Worm (Caenorhabditis elegans) whole organism, young adult: ENCODE measurements around the gene clec-8.
"Not testable (repeated sequence)": the region's sequence is repeated elsewhere in the genome, so short reads cannot be mapped to it uniquely, and the experiment has no call there.

Experiments
- B0035.1 ChIP-seq: sonication (generic microtip); optimal IDR thresholded peaks from 2 replicates; lab custom pipeline; 2016; ENCODE audit warnings: missing genetic modification characterization, mild to moderate bottlenecking, missing compliant biosample characterization, missing genotype, missing genetic modification reagents
- B0261.1 ChIP-seq: sonication (generic microtip); optimal IDR thresholded peaks from 2 replicates; lab custom pipeline; 2016; ENCODE audit warnings: mild to moderate bottlenecking, missing genetic modification characterization, moderate library complexity, missing compliant biosample characterization
- C17E4.6 ChIP-seq: fragments of 200-800 bp; sonication (Bioruptor generic); IDR thresholded peaks from 2 replicates; pipeline ENCODE4 v1.3.6; 2022; ENCODE audit warnings: missing genetic modification reagents, missing genetic modification characterization, missing compliant biosample characterization
- F22D6.2 ChIP-seq: sonication (generic microtip); optimal IDR thresholded peaks from 2 replicates; lab custom pipeline; 2016; ENCODE audit warnings: mild to moderate bottlenecking, missing genetic modification characterization, missing compliant biosample characterization
- F37B4.10 ChIP-seq: fragments of 200-800 bp; sonication (Bioruptor generic); IDR thresholded peaks from 2 replicates; pipeline ENCODE4 v1.3.6; 2022; ENCODE audit warnings: missing genetic modification characterization, missing compliant biosample characterization
- F57C9.4 ChIP-seq: sonication (generic microtip); optimal IDR thresholded peaks from 2 replicates; lab custom pipeline; 2017; ENCODE audit warnings: mild to moderate bottlenecking, missing genetic modification characterization, missing compliant biosample characterization
- K11D2.4 ChIP-seq: fragments of 200-800 bp; sonication (Bioruptor generic); IDR thresholded peaks from 2 replicates; pipeline ENCODE4 v1.3.6; 2022; ENCODE audit warnings: missing genetic modification reagents, missing genetic modification characterization, missing compliant biosample characterization
- Y53F4B.3 ChIP-seq: fragments of 200-800 bp; sonication (Bioruptor generic); IDR thresholded peaks from 2 replicates; pipeline ENCODE4 v1.3.6; 2022; ENCODE audit warnings: missing genetic modification reagents, missing genetic modification characterization, missing compliant biosample characterization
- Y67H2A.10 ChIP-seq: fragments of 200-800 bp; sonication (Bioruptor generic); conservative IDR thresholded peaks from 2 replicates; pipeline ENCODE4 v1.3.6; 2022; ENCODE audit warnings: missing genetic modification reagents, missing genetic modification characterization, missing compliant biosample characterization
- akir-1 ChIP-seq: fragments of 200-800 bp; sonication (Bioruptor generic); optimal IDR thresholded peaks from 2 replicates; lab custom pipeline; 2018; ENCODE audit warnings: mild to moderate bottlenecking, missing genetic modification characterization, moderate library complexity, missing compliant biosample characterization
- aptf-2 ChIP-seq: fragments of 200-800 bp; sonication (Bioruptor generic); conservative IDR thresholded peaks from 2 replicates; pipeline ENCODE4 v1.3.6; 2022; ENCODE audit warnings: missing genetic modification reagents, missing genetic modification characterization, missing compliant biosample characterization
- aptf-3 ChIP-seq: fragments of 200-800 bp; sonication (Bioruptor generic); IDR thresholded peaks from 2 replicates; pipeline ENCODE4 v1.3.6; 2022; ENCODE audit warnings: missing genetic modification characterization, missing compliant biosample characterization
- athp-1 ChIP-seq: sonication (generic microtip); optimal IDR thresholded peaks from 2 replicates; lab custom pipeline; 2017; ENCODE audit warnings: mild to moderate bottlenecking, missing genetic modification characterization, missing compliant biosample characterization
- ccch-3 ChIP-seq: fragments of 200-800 bp; sonication (Bioruptor generic); optimal IDR thresholded peaks from 2 replicates; lab custom pipeline; 2018; ENCODE audit warnings: mild to moderate bottlenecking, missing genetic modification characterization, missing compliant biosample characterization
- ceh-27 ChIP-seq: fragments of 200-800 bp; sonication (Bioruptor generic); optimal IDR thresholded peaks from 2 replicates; lab custom pipeline; 2018; ENCODE audit warnings: mild to moderate bottlenecking, missing genetic modification characterization, moderate library complexity, missing compliant biosample characterization
- chd-7 ChIP-seq: sonication (generic microtip); optimal IDR thresholded peaks from 2 replicates; lab custom pipeline; 2016; ENCODE audit warnings: mild to moderate bottlenecking, missing genetic modification characterization, moderate library complexity, missing compliant biosample characterization
- dox-1 ChIP-seq: fragments of 200-800 bp; sonication (Bioruptor generic); IDR thresholded peaks from 2 replicates; pipeline ENCODE4 v1.3.6; 2022; ENCODE audit warnings: missing genetic modification reagents, missing genetic modification characterization, missing compliant biosample characterization
- efl-1 ChIP-seq: fragments of 150-350 bp; optimal IDR thresholded peaks from 2 replicates; lab custom pipeline; 2014; ENCODE audit warnings: missing biosample characterization, missing genetic modification reagents, missing genetic modification characterization
- egrh-3 ChIP-seq: fragments of 200-800 bp; sonication (Bioruptor generic); IDR thresholded peaks from 2 replicates; pipeline ENCODE4 v1.3.6; 2022; ENCODE audit warnings: missing genetic modification reagents, missing genetic modification characterization, missing compliant biosample characterization
- fkh-3 ChIP-seq: sonication (generic microtip); optimal IDR thresholded peaks from 2 replicates; lab custom pipeline; 2016; ENCODE audit warnings: mild to moderate bottlenecking, missing genetic modification characterization, missing compliant biosample characterization
- him-1 ChIP-seq: sonication (generic microtip); optimal IDR thresholded peaks from 2 replicates; lab custom pipeline; 2016; ENCODE audit warnings: missing genotype, missing genetic modification reagents, missing genetic modification characterization, missing compliant biosample characterization
- hrde-1 ChIP-seq: sonication (generic microtip); optimal IDR thresholded peaks from 2 replicates; lab custom pipeline; 2016; ENCODE audit warnings: missing genetic modification characterization, mild to moderate bottlenecking, missing compliant biosample characterization, moderate library complexity, missing genotype, missing genetic modification reagents, borderline replicate concordance
- lin-40 ChIP-seq: sonication (generic microtip); optimal IDR thresholded peaks from 2 replicates; lab custom pipeline; 2016; ENCODE audit warnings: missing genetic modification characterization, mild to moderate bottlenecking, missing compliant biosample characterization, missing genotype, missing genetic modification reagents
- madf-6 ChIP-seq: fragments of 200-800 bp; sonication (Bioruptor generic); IDR thresholded peaks from 2 replicates; pipeline ENCODE4 v1.3.6; 2022; ENCODE audit warnings: missing genetic modification reagents, missing genetic modification characterization, missing compliant biosample characterization
- mcd-1 ChIP-seq: fragments of 200-800 bp; sonication (Bioruptor generic); IDR thresholded peaks from 2 replicates; pipeline ENCODE4 v1.3.6; 2022; ENCODE audit warnings: missing genetic modification reagents, missing genetic modification characterization, missing compliant biosample characterization
- mes-4 ChIP-seq: sonication (generic microtip); optimal IDR thresholded peaks from 2 replicates; lab custom pipeline; 2016; ENCODE audit warnings: missing genotype, missing genetic modification characterization, missing compliant biosample characterization
- nfya-2 ChIP-seq: fragments of 200-800 bp; sonication (Bioruptor generic); IDR thresholded peaks from 2 replicates; pipeline ENCODE4 v1.3.6; 2022; ENCODE audit warnings: missing genetic modification reagents, missing genetic modification characterization, missing compliant biosample characterization
- pbrm-1 ChIP-seq: fragments of 200-800 bp; sonication (Bioruptor generic); IDR thresholded peaks from 2 replicates; pipeline ENCODE4 v1.3.6; 2022; ENCODE audit warnings: missing genetic modification reagents, missing genetic modification characterization, missing compliant biosample characterization
- pha-4 ChIP-seq: fragments of 150-350 bp; sonication (generic microtip); optimal IDR thresholded peaks from 2 replicates; lab custom pipeline; 2014; ENCODE audit warnings: missing biosample characterization, missing genetic modification reagents, missing genetic modification characterization
- repo-1 ChIP-seq: sonication (generic microtip); optimal IDR thresholded peaks from 2 replicates; lab custom pipeline; 2017; ENCODE audit warnings: mild to moderate bottlenecking, missing genetic modification characterization, missing compliant biosample characterization
- rpc-1 ChIP-seq, 2 experiments: fragments of 150-350 bp in 1 of 2; sonication (generic microtip) in 1 of 2; optimal IDR thresholded peaks; 2 replicates each; lab custom pipeline; 2014 to 2018; ENCODE audit warnings: missing biosample characterization in 1 of 2, missing genetic modification characterization in 1 of 2, missing genetic modification reagents in 1 of 2, missing genotype in 1 of 2
- sdz-38 ChIP-seq: sonication (generic microtip); optimal IDR thresholded peaks from 2 replicates; lab custom pipeline; 2016; ENCODE audit warnings: missing genotype, missing genetic modification characterization, missing compliant biosample characterization
- snpc-1.3 ChIP-seq: sonication (generic microtip); optimal IDR thresholded peaks from 2 replicates; lab custom pipeline; 2017; ENCODE audit warnings: missing genetic modification characterization, mild to moderate bottlenecking, missing compliant biosample characterization, antibody characterized with exemption, moderate library complexity, missing genotype, missing genetic modification reagents; ENCODE audit not compliant: insufficient read depth
- snpc-3.4 ChIP-seq: sonication (generic microtip); optimal IDR thresholded peaks from 2 replicates; lab custom pipeline; 2017; ENCODE audit warnings: missing genetic modification characterization, mild to moderate bottlenecking, missing compliant biosample characterization, antibody characterized with exemption, moderate library complexity, missing genotype, missing genetic modification reagents
- snpc-4 ChIP-seq, 5 experiments: fragments of 150-350 bp in 1 of 5; sonication (generic microtip) in 4 of 5; optimal IDR thresholded peaks; 2 replicates each; lab custom pipeline; 2014 to 2018; ENCODE audit warnings: missing genetic modification characterization in 5 of 5, missing biosample characterization in 3 of 5, antibody characterized with exemption in 2 of 5, mild to moderate bottlenecking in 2 of 5, missing compliant biosample characterization in 2 of 5, missing genotype in 2 of 5, moderate library complexity in 2 of 5, missing genetic modification reagents in 1 of 5
- unc-130 ChIP-seq: sonication (generic microtip); optimal IDR thresholded peaks from 2 replicates; lab custom pipeline; 2016; ENCODE audit warnings: missing genetic modification reagents, missing genetic modification characterization, missing compliant biosample characterization
- unc-62 ChIP-seq: fragments of 150-350 bp; optimal IDR thresholded peaks from 2 replicates; lab custom pipeline; 2014; ENCODE audit warnings: missing biosample characterization, missing genetic modification reagents, missing genetic modification characterization
- zfh-2 ChIP-seq: fragments of 200-800 bp; sonication (Bioruptor generic); conservative IDR thresholded peaks from 2 replicates; pipeline ENCODE4 v1.3.6; 2022; ENCODE audit warnings: missing genetic modification reagents, missing genetic modification characterization, missing compliant biosample characterization
- ztf-25 ChIP-seq: fragments of 200-800 bp; sonication (Bioruptor generic); IDR thresholded peaks from 2 replicates; pipeline ENCODE4 v1.3.6; 2022; ENCODE audit warnings: missing genetic modification reagents, missing genetic modification characterization, missing compliant biosample characterization
- ztf-3 ChIP-seq: fragments of 200-800 bp; sonication (Bioruptor generic); optimal IDR thresholded peaks from 2 replicates; lab custom pipeline; 2018; ENCODE audit warnings: mild to moderate bottlenecking, missing genetic modification characterization, missing compliant biosample characterization

The clec-8 gene

ce11 chrII:12624433-12624832 lies 46.6 kb upstream of the clec-8 start, which contains the start of gene Y38E10A.14:
TSS of gene Y38E10A.14 (minus strand) at chrII:12624533.
- TF ChIP-seq Y53F4B.3; dox-1 (GFP tag; lab: Robert Waterston, UW); akir-1 (GFP tag; lab: Kevin White, UChicago): not testable (repeated sequence)

DNA sequence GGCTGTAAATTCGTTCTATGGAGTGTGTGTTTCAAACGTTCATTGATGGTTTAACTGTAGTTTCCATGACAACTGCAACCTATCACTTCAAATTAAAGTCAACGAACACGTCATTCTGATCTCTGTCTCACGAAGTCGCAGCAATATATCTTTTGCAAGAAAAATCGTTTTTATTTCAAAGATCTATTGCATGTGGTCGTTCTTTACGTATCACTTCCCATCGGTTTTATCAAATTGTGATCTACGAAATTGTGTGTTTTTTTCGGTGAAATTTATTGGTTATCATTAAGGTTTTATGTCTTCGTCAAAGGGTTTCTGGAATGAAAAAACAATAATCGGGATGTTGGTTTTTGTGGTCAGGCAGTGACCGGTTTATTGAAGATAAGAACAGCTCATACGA lies 45.0 kb upstream of the clec-8 start:
- TF ChIP-seq athp-1 (tag; lab: Kevin White, UChicago) (no peak), C17E4.6 (GFP tag; lab: Robert Waterston, UW) (no peak), egrh-3 (no peak), snpc-4 (GFP tag; optimal IDR thresholded peaks at IDR 0.05; lab: Kevin White, UChicago) (no peak), snpc-4 (tag; optimal IDR thresholded peaks at IDR 0.05; lab: Kevin White, UChicago) (no peak), F22D6.2 (tag; lab: Kevin White, UChicago) (no peak), pbrm-1 (no peak), nfya-2 (GFP tag; lab: Robert Waterston, UW) (no peak), Y67H2A.10 (GFP tag; lab: Robert Waterston, UW) (no peak), ceh-27 (GFP tag; lab: Kevin White, UChicago) (no peak), rpc-1 (optimal IDR thresholded peaks at IDR 0.05; lab: Kevin White, UChicago) (no peak), rpc-1 (tag; optimal IDR thresholded peaks at IDR 0.05; lab: Kevin White, UChicago) (no peak), aptf-3 (GFP tag; lab: Robert Waterston, UW) (no peak), madf-6 (GFP tag; lab: Robert Waterston, UW) (no peak), mes-4 (no peak), aptf-2 (GFP tag; lab: Robert Waterston, UW) (no peak)

DNA sequence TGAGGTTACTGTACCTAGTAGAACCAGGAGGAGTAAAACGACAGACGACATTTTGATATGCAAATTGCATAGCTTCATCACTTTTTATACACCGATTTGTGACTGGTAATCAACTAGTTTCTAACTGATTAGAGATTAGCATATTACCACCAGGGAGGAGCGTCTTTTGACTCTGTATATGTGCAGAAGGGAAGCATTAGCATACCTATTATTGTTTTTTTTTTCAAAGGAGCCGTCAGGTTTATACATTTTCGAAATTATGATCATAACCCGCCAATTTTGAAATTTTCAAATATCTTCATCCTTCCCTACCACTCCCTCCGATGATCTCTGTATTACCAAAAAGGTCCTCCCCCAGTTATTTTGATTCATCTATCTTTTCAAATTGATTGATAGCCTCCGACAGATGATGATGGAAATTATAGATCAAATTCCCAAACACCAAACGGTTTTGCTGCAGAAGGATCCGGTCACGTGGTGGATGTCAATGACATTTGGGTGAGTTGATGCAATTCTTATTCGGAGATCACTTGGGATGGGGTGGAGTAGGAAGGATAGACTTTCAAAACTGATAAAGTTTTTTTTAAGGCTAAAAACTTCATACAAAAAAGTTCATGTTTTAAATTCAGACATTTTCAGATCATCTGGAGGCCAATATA lies 44.2 kb upstream of the clec-8 start, which contains the start of gene nspe-8:
TSS of gene nspe-8 (minus strand) at position 51 of the 659 bp plus-strand sequence.
- TF ChIP-seq zfh-2 (GFP tag; lab: Robert Waterston, UW): no peak
- TF ChIP-seq K11D2.4 (GFP tag; lab: Robert Waterston, UW): no peak
- no peak for TF ChIP-seq ztf-3 (GFP tag; lab: Kevin White, UChicago)
- no peak for TF ChIP-seq him-1
- TF ChIP-seq, all 124 proteins: peak for 0

ce11 chrII:12620764-12621163 lies 42.9 kb upstream of the clec-8 start, which contains the start of gene nspe-1:
TSS of gene nspe-1 (minus strand) at chrII:12620864.
- no peak for TF ChIP-seq F57C9.4 (tag; lab: Kevin White, UChicago)
- no peak for TF ChIP-seq mes-4
- no peak for TF ChIP-seq hrde-1 (tag; lab: Kevin White, UChicago)
- TF ChIP-seq sdz-38: no peak
- no peak for TF ChIP-seq snpc-3.4 (tag; lab: Kevin White, UChicago)
- TF ChIP-seq F37B4.10 (GFP tag; lab: Robert Waterston, UW): no peak
- no peak for TF ChIP-seq repo-1 (tag; lab: Kevin White, UChicago)
- TF ChIP-seq efl-1 (GFP tag; lab: Kevin White, UChicago): no peak

DNA sequence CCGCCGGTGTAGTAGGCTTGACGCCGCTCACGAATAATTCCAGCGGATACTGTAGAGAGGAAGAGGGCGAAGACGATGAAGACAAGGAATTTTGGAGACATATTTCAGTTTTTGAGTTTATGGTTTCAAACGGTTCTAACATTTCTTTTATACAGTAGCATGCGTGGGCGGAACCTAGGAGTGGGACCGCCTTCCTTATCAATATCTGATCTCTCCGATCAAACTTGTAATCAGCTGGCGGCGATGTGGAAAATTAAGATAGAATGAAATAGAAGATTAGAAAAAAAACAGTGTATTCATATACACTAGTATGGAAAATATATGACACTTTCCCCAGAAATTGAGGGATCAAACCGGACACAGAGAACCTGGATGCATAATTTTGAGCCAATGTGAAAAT lies 41.4 kb upstream of the clec-8 start, which contains the start of gene nspe-2:
TSS of gene nspe-2 (minus strand) at position 101 of the 400 bp plus-strand sequence.
- TF ChIP-seq snpc-4 (GFP tag; optimal IDR thresholded peaks at IDR 0.05; lab: Kevin White, UChicago): no peak
- no peak for TF ChIP-seq snpc-4 (tag; optimal IDR thresholded peaks at IDR 0.05; lab: Kevin White, UChicago)
- TF ChIP-seq B0035.1: no peak
- TF ChIP-seq B0261.1: no peak
- no peak for TF ChIP-seq mcd-1
- TF ChIP-seq ztf-3 (GFP tag; lab: Kevin White, UChicago): no peak
- no peak for TF ChIP-seq fkh-3 (tag; lab: Kevin White, UChicago)
- no peak for TF ChIP-seq chd-7 (tag; lab: Kevin White, UChicago)
- TF ChIP-seq ztf-25 (GFP tag; lab: Robert Waterston, UW): no peak
- no peak for TF ChIP-seq unc-130 (GFP tag; lab: Kevin White, UChicago)
- TF ChIP-seq egrh-3: no peak
- TF ChIP-seq ccch-3 (GFP tag; lab: Kevin White, UChicago): no peak
- TF ChIP-seq hrde-1 (tag; lab: Kevin White, UChicago): no peak
- no peak for TF ChIP-seq unc-62
- TF ChIP-seq aptf-2 (GFP tag; lab: Robert Waterston, UW): no peak
- no peak for TF ChIP-seq pha-4 (tag; lab: Kevin White, UChicago)
- TF ChIP-seq snpc-1.3: no peak
- no peak for TF ChIP-seq lin-40 (tag; lab: Kevin White, UChicago)
